Worm (Caenorhabditis elegans): ENCODE measurements around the gene Y39A1A.24.
A peak's percentile ranks its signal among the peaks of the same experiment; 100 is the strongest.

Y39A1A.24 gene

ce11 chrIII:10604325-10604724, 8.1 kb upstream of the Y39A1A.24 start:
- TF ChIP-seq hlh-30 (tag; optimal IDR thresholded peaks at IDR 0.05; ENCODE audit: insufficient read depth) (peak; percentile 10), hlh-15 (tag; optimal IDR thresholded peaks at IDR 0.05) (no peak)

ce11 chrIII:10605049-10605448, 7.4 kb upstream of the Y39A1A.24 start, which contains the start of gene rabx-5:
Gene rabx-5, plus strand, starts transcription at chrIII:10605349.
- TF ChIP-seq tbx-2 (tag; optimal IDR thresholded peaks at IDR 0.05), result no peak
- TF ChIP-seq ttx-3 (tag; optimal IDR thresholded peaks at IDR 0.05), result no peak
- TF ChIP-seq lin-11 (tag; optimal IDR thresholded peaks at IDR 0.05), result no peak
- TF ChIP-seq unc-3 (GFP tag; conservative IDR thresholded peaks at IDR 0.05), result no peak
- no peak for TF ChIP-seq unc-3 (tag; optimal IDR thresholded peaks at IDR 0.05)
- no peak for TF ChIP-seq ceh-24 (tag; optimal IDR thresholded peaks at IDR 0.05)
- TF ChIP-seq elt-4 (tag; optimal IDR thresholded peaks at IDR 0.05), result no peak
- no peak for TF ChIP-seq nhr-11 (tag; optimal IDR thresholded peaks at IDR 0.05)
- TF ChIP-seq hlh-15 (tag; optimal IDR thresholded peaks at IDR 0.05), result no peak
- TF ChIP-seq fax-1 (tag; optimal IDR thresholded peaks at IDR 0.05), result no peak
- TF ChIP-seq C08G9.2 (tag; optimal IDR thresholded peaks at IDR 0.05), result no peak
- TF ChIP-seq ceh-18 (tag; optimal IDR thresholded peaks at IDR 0.05), result no peak
- no peak for TF ChIP-seq fkh-6 (tag; optimal IDR thresholded peaks at IDR 0.05)
- TF ChIP-seq tbx-7 (tag; optimal IDR thresholded peaks at IDR 0.05), result no peak
- TF ChIP-seq elt-2 (tag; optimal IDR thresholded peaks at IDR 0.05), result no peak
- TF ChIP-seq K09A11.1 (tag; optimal IDR thresholded peaks at IDR 0.05; ENCODE audit: insufficient read depth), result no peak
- TF ChIP-seq ama-1 (optimal IDR thresholded peaks at IDR 0.05), result no peak

ce11 chrIII:10608161-10608560, 4.3 kb upstream of the Y39A1A.24 start:
- TF ChIP-seq Y22D7AL.16 (tag; optimal IDR thresholded peaks at IDR 0.05), result no peak
- no peak for TF ChIP-seq zip-5 (tag; optimal IDR thresholded peaks at IDR 0.05)
- TF ChIP-seq pha-4 (tag; optimal IDR thresholded peaks at IDR 0.05), result no peak
- TF ChIP-seq sox-4 (tag; optimal IDR thresholded peaks at IDR 0.05), result no peak
- TF ChIP-seq C08G9.2 (tag; optimal IDR thresholded peaks at IDR 0.05), result no peak
- TF ChIP-seq K09A11.1 (tag; optimal IDR thresholded peaks at IDR 0.05; ENCODE audit: insufficient read depth), result no peak
- TF ChIP-seq pros-1 (tag; optimal IDR thresholded peaks at IDR 0.05), result no peak
- no peak for TF ChIP-seq fkh-10 (GFP tag; optimal IDR thresholded peaks at IDR 0.05)
- TF ChIP-seq ceh-14 (tag; optimal IDR thresholded peaks at IDR 0.05), result no peak
- TF ChIP-seq elt-2 (tag; optimal IDR thresholded peaks at IDR 0.05), result no peak
- no peak for TF ChIP-seq ceh-30 (tag; optimal IDR thresholded peaks at IDR 0.05)
- TF ChIP-seq ama-1 (optimal IDR thresholded peaks at IDR 0.05), result no peak
- no peak for TF ChIP-seq ceh-45 (GFP tag; IDR thresholded peaks at IDR 0.05)
- TF ChIP-seq ceh-18 (tag; optimal IDR thresholded peaks at IDR 0.05), result no peak
- no peak for TF ChIP-seq ttx-3 (tag; optimal IDR thresholded peaks at IDR 0.05)

ce11 chrIII:10615166-10615565, 2.7 kb downstream of the Y39A1A.24 start, which contains the start of gene mrpl-22:
Gene mrpl-22, plus strand, starts transcription at chrIII:10615466.
- TF ChIP-seq fkh-10 (GFP tag; optimal IDR thresholded peaks at IDR 0.05), result no peak
- TF ChIP-seq elt-2 (tag; optimal IDR thresholded peaks at IDR 0.05), result no peak
- no peak for TF ChIP-seq ceh-34 (tag; optimal IDR thresholded peaks at IDR 0.05)
- TF ChIP-seq ceh-18 (tag; optimal IDR thresholded peaks at IDR 0.05), result no peak
- no peak for TF ChIP-seq ttx-3 (tag; optimal IDR thresholded peaks at IDR 0.05)
- TF ChIP-seq hlh-6 (tag; optimal IDR thresholded peaks at IDR 0.05), result no peak
- TF ChIP-seq zip-5 (tag; optimal IDR thresholded peaks at IDR 0.05), result no peak
- no peak for TF ChIP-seq C38D4.7 (GFP tag; optimal IDR thresholded peaks at IDR 0.05)
- no peak for TF ChIP-seq unc-55 (GFP tag; optimal IDR thresholded peaks at IDR 0.05)
- TF ChIP-seq T23F11.4 (GFP tag; optimal IDR thresholded peaks at IDR 0.05), result no peak

- no peak for TF ChIP-seq Y22D7AL.16 (tag; optimal IDR thresholded peaks at IDR 0.05)
- no peak for TF ChIP-seq ceh-9 (tag; optimal IDR thresholded peaks at IDR 0.05)
- TF ChIP-seq nfya-1 (tag; optimal IDR thresholded peaks at IDR 0.05), result no peak
- TF ChIP-seq ama-1 (optimal IDR thresholded peaks at IDR 0.05), result no peak
- peak; percentile 82 for TF ChIP-seq ets-4 (tag; optimal IDR thresholded peaks at IDR 0.05)
- peak; percentile 55 for TF ChIP-seq zip-5 (tag; optimal IDR thresholded peaks at IDR 0.05)
- no peak for TF ChIP-seq hlh-30 (tag; optimal IDR thresholded peaks at IDR 0.05; ENCODE audit: insufficient read depth)
- TF ChIP-seq pha-4 (tag; optimal IDR thresholded peaks at IDR 0.05), result no peak
- no peak for TF ChIP-seq K09A11.1 (tag; optimal IDR thresholded peaks at IDR 0.05; ENCODE audit: insufficient read depth)
- TF ChIP-seq ceh-34 (tag; optimal IDR thresholded peaks at IDR 0.05), result peak; percentile 42
- no peak for TF ChIP-seq ceh-18 (tag; optimal IDR thresholded peaks at IDR 0.05)
- peak; percentile 57 for TF ChIP-seq F13H6.1 (tag; optimal IDR thresholded peaks at IDR 0.05)
- TF ChIP-seq fkh-10 (GFP tag; optimal IDR thresholded peaks at IDR 0.05), result no peak
- peak; percentile 10 for TF ChIP-seq hlh-8 (tag; optimal IDR thresholded peaks at IDR 0.05)
- no peak for TF ChIP-seq nhr-232 (tag; optimal IDR thresholded peaks at IDR 0.05)
- TF ChIP-seq unc-86 (tag; optimal IDR thresholded peaks at IDR 0.05), result no peak
- no peak for TF ChIP-seq sox-4 (tag; optimal IDR thresholded peaks at IDR 0.05)
- TF ChIP-seq elt-4 (tag; optimal IDR thresholded peaks at IDR 0.05), result no peak
- peak; percentile 60 for TF ChIP-seq mec-3 (tag; optimal IDR thresholded peaks at IDR 0.05; ENCODE audit: borderline replicate concordance)
- no peak for TF ChIP-seq K02D7.2 (tag; optimal IDR thresholded peaks at IDR 0.05)
- no peak for TF ChIP-seq madf-2 (tag; optimal IDR thresholded peaks at IDR 0.05)
- TF ChIP-seq gmeb-2 (tag; optimal IDR thresholded peaks at IDR 0.05), result no peak
- peak; percentile 83 for TF ChIP-seq ceh-31 (tag; optimal IDR thresholded peaks at IDR 0.05)
Observed at ce11 chrIII:10621208-10621607, 8.8 kb downstream of the Y39A1A.24 start, which contains the start of the genes lron-10 and hpr-9. Gene lron-10, minus strand, starts transcription at chrIII:10621369. Gene hpr-9, plus strand, starts transcription at chrIII:10621551.

All from whole organism, late embryonic.